Worm (Caenorhabditis elegans): Measurements from ENCODE around the gene rfc-4.

DNA sequence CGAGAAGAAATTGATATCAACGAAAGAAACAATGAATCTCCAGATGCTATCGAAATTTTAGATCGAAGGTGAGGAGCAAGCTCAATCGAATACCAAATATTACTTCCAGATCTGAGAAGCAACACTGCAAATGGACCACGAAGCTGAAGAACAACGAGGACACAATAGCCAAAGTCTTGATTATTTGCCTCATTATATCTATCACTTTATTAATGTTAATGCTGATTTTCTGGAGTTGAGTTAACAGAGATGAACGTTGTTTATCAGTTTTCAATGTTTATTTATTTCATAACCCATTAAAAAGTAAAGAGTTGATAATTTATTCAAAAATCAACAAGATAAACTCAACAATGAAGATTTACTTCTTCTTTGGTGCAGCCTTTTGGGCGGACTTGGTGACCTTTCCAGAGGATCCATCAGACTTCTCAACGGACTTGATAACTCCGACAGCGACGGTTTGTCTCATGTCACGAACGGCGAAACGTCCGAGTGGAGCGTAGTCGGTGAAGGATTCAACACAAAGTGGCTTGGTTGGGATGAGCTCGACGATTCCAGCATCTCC lies 2.2 kb upstream of the rfc-4 start:
- TF ChIP-seq aha-1 (tag; optimal IDR thresholded peaks at IDR 0.05) (no peak), sox-4 (tag; optimal IDR thresholded peaks at IDR 0.05) (no peak), lir-3 (tag; optimal IDR thresholded peaks at IDR 0.05; ENCODE audit: poor library complexity) (no peak), nhr-12 (tag; optimal IDR thresholded peaks at IDR 0.05) (no peak), egl-27 (tag; optimal IDR thresholded peaks at IDR 0.05) (no peak), ama-1 (optimal IDR thresholded peaks at IDR 0.05) (peak; percentile 33), nhr-28 (tag; optimal IDR thresholded peaks at IDR 0.05) (no peak)

Data from whole organism, L1 larva.